Worm (Caenorhabditis elegans): ENCODE results near the gene phf-31.

- TF ChIP-seq cebp-1 (GFP tag; IDR thresholded peaks at IDR 0.05), result no peak
- TF ChIP-seq cebp-1 (tag; optimal IDR thresholded peaks at IDR 0.05), result no peak
- no peak for TF ChIP-seq ama-1 (optimal IDR thresholded peaks at IDR 0.05)
- no peak for TF ChIP-seq ama-1 (GFP tag; optimal IDR thresholded peaks at IDR 0.05)
- no peak for TF ChIP-seq snpc-4 (GFP tag; optimal IDR thresholded peaks at IDR 0.05)
- TF ChIP-seq snpc-4 (tag; optimal IDR thresholded peaks at IDR 0.05), result no peak
Observed at ce11 chrX:10717019-10717418, 35.2 kb downstream of the phf-31 start, which contains the start of gene T01C1.4.

Data from whole organism, young adult.